Worm (Caenorhabditis elegans) whole organism, L3 larva: ENCODE measurements around the gene pbo-5.

Experiments used
- ceh-16 ChIP-seq: sonication (generic microtip); optimal IDR thresholded peaks from 2 replicates; lab custom pipeline; 2017; ENCODE audit warnings: missing biosample characterization, missing genetic modification characterization
- ceh-82 ChIP-seq: fragments of 150-350 bp; optimal IDR thresholded peaks from 2 replicates; lab custom pipeline; 2014; ENCODE audit warnings: missing biosample characterization, missing genetic modification characterization
- daf-12 ChIP-seq: fragments of 150-350 bp; optimal IDR thresholded peaks from 2 replicates; lab custom pipeline; 2014; ENCODE audit warnings: missing biosample characterization, missing genetic modification reagents, missing genetic modification characterization
- lin-39 ChIP-seq: fragments of 150-350 bp; optimal IDR thresholded peaks from 2 replicates; lab custom pipeline; 2018; ENCODE audit warnings: missing biosample characterization, missing genetic modification reagents, missing genetic modification characterization
- nhr-11 ChIP-seq: fragments of 150-350 bp; optimal IDR thresholded peaks from 2 replicates; lab custom pipeline; 2014; ENCODE audit warnings: missing biosample characterization, missing genetic modification characterization
- nhr-23 ChIP-seq: fragments of 150-350 bp; optimal IDR thresholded peaks from 2 replicates; lab custom pipeline; 2014; ENCODE audit warnings: missing biosample characterization, missing genetic modification reagents, missing genetic modification characterization
- nhr-25 ChIP-seq: sonication (generic microtip); optimal IDR thresholded peaks from 2 replicates; lab custom pipeline; 2017; ENCODE audit warnings: missing biosample characterization, missing genetic modification characterization
- nhr-77 ChIP-seq: fragments of 150-350 bp; optimal IDR thresholded peaks from 2 replicates; lab custom pipeline; 2014; ENCODE audit warnings: missing biosample characterization, missing genetic modification characterization
- unc-39 ChIP-seq: sonication (generic microtip); optimal IDR thresholded peaks from 4 replicates; lab custom pipeline; 2017; ENCODE audit warnings: missing biosample characterization, missing genetic modification characterization
- unc-62 ChIP-seq: fragments of 150-350 bp; sonication (generic microtip); optimal IDR thresholded peaks from 4 replicates; lab custom pipeline; 2014; ENCODE audit warnings: missing biosample characterization, missing genetic modification reagents, missing genetic modification characterization

DNA sequence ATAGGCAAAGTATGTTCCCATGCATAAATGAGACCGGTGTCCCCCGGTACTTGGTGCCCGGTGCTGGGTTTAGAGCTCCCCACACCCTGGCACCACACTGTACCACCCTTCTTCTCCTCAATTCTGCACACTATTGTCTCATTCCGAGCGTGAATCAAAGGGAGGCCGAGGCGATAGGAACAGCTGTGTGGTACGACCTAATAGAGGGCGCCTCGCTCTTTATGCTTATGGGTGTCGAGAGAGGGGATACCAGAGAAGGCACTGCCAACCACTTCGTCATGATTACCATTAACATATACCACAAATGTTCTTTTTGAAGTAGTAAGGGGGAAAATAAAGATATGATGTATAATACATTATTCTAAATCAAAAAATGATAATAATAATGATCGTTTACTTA is 44.7 kb upstream of the pbo-5 start:
- TF ChIP-seq unc-39 (tag; lab: Kevin White, UChicago): no peak
- no peak for TF ChIP-seq unc-62 (GFP tag; lab: Kevin White, UChicago)
- TF ChIP-seq ceh-82 (tag; lab: Kevin White, UChicago): no peak
- TF ChIP-seq nhr-25 (tag; lab: Kevin White, UChicago): no peak
- TF ChIP-seq nhr-11 (tag; lab: Kevin White, UChicago): no peak
- TF ChIP-seq nhr-77 (tag; lab: Kevin White, UChicago): no peak
- no peak for TF ChIP-seq lin-39 (tag; lab: Kevin White, UChicago)
- TF ChIP-seq nhr-23 (tag; lab: Kevin White, UChicago): no peak
- TF ChIP-seq daf-12 (tag; lab: Kevin White, UChicago): no peak
- no peak for TF ChIP-seq ceh-16 (tag; lab: Kevin White, UChicago)
